Worm (Caenorhabditis elegans): ENCODE results near the gene kars-1.

kars-1 gene

DNA sequence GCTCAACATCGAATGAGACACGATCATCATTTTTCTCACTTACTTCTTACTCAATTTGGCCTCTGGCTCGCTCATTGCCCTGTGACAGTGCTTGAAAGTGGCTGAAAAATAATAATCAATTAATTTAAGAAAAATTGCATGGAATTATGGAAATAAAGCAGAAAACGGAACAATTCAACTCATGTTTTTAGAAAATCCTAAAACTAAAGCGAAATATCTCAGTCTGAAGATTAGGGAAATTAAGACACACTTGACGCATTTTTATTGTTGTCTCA is at the start of gene kars-1:
kars-1 (minus strand) TSS at position 101 of the 275 bp plus-strand sequence.
- no peak for TF ChIP-seq ztf-29 (GFP tag; IDR thresholded peaks at IDR 0.05)
- TF ChIP-seq med-1 (GFP tag; optimal IDR thresholded peaks at IDR 0.05; ENCODE audit: insufficient read depth) = no peak
- no peak for TF ChIP-seq flt-1 (GFP tag; IDR thresholded peaks at IDR 0.05)
- no peak for TF ChIP-seq T22C8.4 (GFP tag; IDR thresholded peaks at IDR 0.05)
- no peak for TF ChIP-seq cog-1 (tag; optimal IDR thresholded peaks at IDR 0.05)
- TF ChIP-seq ref-1 (GFP tag; conservative IDR thresholded peaks at IDR 0.05) = no peak
- no peak for TF ChIP-seq tab-1 (GFP tag; IDR thresholded peaks at IDR 0.05)
- no peak for TF ChIP-seq ztf-23 (GFP tag; IDR thresholded peaks at IDR 0.05)
- TF ChIP-seq klf-2 (GFP tag; conservative IDR thresholded peaks at IDR 0.05) = no peak

DNA sequence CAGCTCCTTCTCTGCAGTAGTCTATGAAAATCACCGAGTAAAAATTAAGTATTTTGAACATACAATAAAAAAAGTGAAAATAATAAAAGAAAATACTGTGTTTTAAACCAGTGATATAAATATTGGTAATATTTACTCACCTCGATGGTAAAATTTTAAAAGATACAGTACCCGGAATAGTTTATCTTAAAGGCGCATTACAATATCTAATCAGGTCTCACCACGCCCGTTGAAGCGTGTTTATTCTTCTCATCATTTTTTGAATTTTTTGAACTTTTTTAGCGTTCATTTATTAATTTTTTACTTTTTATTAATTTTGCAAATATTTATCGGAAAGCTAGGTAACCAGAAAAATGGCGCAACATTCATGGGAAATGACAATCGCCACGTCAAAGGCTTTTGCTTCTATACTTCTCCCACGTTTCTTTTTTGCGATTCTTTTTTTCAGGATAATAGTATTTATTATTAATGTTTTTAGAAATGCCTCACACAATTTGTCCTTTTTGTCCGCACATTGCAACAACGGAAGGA is 49.6 kb upstream of the kars-1 start, which contains the start of gene F10E7.2:
F10E7.2 (plus strand) TSS at position 481 of the 531 bp plus-strand sequence.
- TF ChIP-seq ref-1 (GFP tag; conservative IDR thresholded peaks at IDR 0.05) = no peak
- no peak for TF ChIP-seq ztf-29 (GFP tag; IDR thresholded peaks at IDR 0.05)
- TF ChIP-seq tab-1 (GFP tag; IDR thresholded peaks at IDR 0.05) = no peak
- no peak for TF ChIP-seq ztf-23 (GFP tag; IDR thresholded peaks at IDR 0.05)
- TF ChIP-seq cog-1 (tag; optimal IDR thresholded peaks at IDR 0.05) = no peak
- TF ChIP-seq klf-2 (GFP tag; conservative IDR thresholded peaks at IDR 0.05) = no peak
- TF ChIP-seq med-1 (GFP tag; optimal IDR thresholded peaks at IDR 0.05; ENCODE audit: insufficient read depth) = no peak
- no peak for TF ChIP-seq T22C8.4 (GFP tag; IDR thresholded peaks at IDR 0.05)
- no peak for TF ChIP-seq flt-1 (GFP tag; IDR thresholded peaks at IDR 0.05)

DNA sequence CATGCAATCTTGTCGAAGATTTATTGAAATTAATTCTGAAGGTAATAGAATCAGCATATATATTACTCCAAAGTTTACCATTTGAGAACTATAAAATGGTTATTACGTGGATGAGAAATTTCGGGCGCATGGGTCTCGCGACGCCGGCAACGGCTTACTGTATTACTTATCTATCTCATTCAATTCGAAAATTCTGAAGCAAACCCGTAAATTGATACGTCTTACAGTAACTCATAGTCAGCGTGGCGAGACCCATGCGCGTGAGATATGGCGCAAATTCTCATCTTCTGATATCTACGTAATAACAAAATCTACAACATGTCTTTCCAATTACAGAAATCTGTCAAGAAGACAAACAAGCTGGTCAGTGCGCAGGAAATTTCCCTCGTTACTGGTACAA is 47.3 kb upstream of the kars-1 start:
- TF ChIP-seq ztf-23 (GFP tag; IDR thresholded peaks at IDR 0.05) = no peak

DNA sequence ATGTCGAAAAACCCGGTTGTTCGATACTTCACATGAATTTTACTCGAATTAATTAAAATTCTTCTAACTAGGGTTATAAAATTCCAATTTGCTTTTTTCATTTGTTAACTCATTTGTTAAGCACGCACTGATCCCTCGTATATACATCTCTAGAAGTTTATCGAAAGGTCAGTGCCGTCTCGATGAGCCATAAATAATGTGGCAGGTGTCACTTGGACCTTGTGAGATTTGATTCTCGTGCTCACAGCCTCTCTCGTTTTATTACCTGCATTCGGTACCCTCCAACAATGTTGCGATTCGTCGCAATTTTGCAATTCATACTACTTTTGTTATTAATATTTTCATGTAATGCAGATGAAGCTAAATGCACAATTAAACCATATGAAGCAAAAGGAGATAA is 44.1 kb upstream of the kars-1 start, which contains the start of gene spon-1:
spon-1 (plus strand) TSS at position 208 of the 400 bp plus-strand sequence.
- TF ChIP-seq T22C8.4 (GFP tag; IDR thresholded peaks at IDR 0.05) (no peak), ztf-23 (GFP tag; IDR thresholded peaks at IDR 0.05) (no peak), ztf-29 (GFP tag; IDR thresholded peaks at IDR 0.05) (no peak), cog-1 (tag; optimal IDR thresholded peaks at IDR 0.05) (no peak), med-1 (GFP tag; optimal IDR thresholded peaks at IDR 0.05; ENCODE audit: insufficient read depth) (no peak), tab-1 (GFP tag; IDR thresholded peaks at IDR 0.05) (no peak), flt-1 (GFP tag; IDR thresholded peaks at IDR 0.05) (no peak), klf-2 (GFP tag; conservative IDR thresholded peaks at IDR 0.05) (no peak), ref-1 (GFP tag; conservative IDR thresholded peaks at IDR 0.05) (no peak)

DNA sequence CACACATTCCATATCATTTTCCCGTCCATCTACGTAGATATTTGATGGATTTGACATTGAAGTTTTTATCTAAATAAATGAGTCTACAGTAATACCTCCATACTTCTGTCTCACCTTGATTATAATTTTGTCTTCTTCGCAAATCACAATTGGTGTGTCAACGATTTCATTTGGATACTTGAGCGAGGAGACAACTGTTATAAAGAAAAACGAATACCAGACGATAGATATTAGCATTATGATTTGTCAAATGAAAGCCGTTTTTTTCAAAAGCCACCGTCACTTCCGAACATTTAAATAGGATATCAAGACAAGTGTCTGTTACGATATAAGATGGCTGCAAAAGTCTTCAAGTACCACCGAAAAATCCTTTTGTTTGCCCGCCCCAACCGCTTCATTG is 43.4 kb upstream of the kars-1 start, which contains the start of gene cutl-5:
cutl-5 (minus strand) TSS at position 269 of the 400 bp plus-strand sequence.
- TF ChIP-seq flt-1 (GFP tag; IDR thresholded peaks at IDR 0.05) (no peak), ztf-23 (GFP tag; IDR thresholded peaks at IDR 0.05) (no peak), klf-2 (GFP tag; conservative IDR thresholded peaks at IDR 0.05) (no peak), ztf-29 (GFP tag; IDR thresholded peaks at IDR 0.05) (no peak), med-1 (GFP tag; optimal IDR thresholded peaks at IDR 0.05; ENCODE audit: insufficient read depth) (no peak), tab-1 (GFP tag; IDR thresholded peaks at IDR 0.05) (no peak), T22C8.4 (GFP tag; IDR thresholded peaks at IDR 0.05) (no peak), cog-1 (tag; optimal IDR thresholded peaks at IDR 0.05) (no peak), ref-1 (GFP tag; conservative IDR thresholded peaks at IDR 0.05) (no peak)

DNA sequence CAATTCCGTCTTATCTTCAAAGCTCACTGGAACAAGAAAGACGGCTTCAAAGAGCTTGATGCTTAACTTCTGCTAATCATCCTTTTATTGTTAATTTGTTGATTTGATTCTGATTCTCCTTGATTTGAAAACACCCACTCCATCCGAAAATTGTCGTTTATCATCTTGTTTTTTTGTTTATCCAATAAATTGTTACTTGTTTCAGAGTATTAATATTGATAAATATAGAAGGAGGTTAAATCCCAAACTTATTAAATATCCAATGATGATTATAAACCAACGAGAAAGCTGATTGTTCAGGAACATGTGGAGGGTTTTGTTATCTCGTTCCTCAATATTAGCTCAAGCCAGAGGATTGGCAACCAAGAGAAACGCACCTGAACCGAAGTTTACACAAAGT is 40.6 kb upstream of the kars-1 start, which contains the start of gene F10E7.6:
F10E7.6 (plus strand) TSS at position 301 of the 400 bp plus-strand sequence.
- TF ChIP-seq tab-1 (GFP tag; IDR thresholded peaks at IDR 0.05) (no peak), ref-1 (GFP tag; conservative IDR thresholded peaks at IDR 0.05) (no peak), ztf-23 (GFP tag; IDR thresholded peaks at IDR 0.05) (no peak), klf-2 (GFP tag; conservative IDR thresholded peaks at IDR 0.05) (no peak), T22C8.4 (GFP tag; IDR thresholded peaks at IDR 0.05) (no peak), cog-1 (tag; optimal IDR thresholded peaks at IDR 0.05) (no peak), flt-1 (GFP tag; IDR thresholded peaks at IDR 0.05) (no peak), ztf-29 (GFP tag; IDR thresholded peaks at IDR 0.05) (no peak), med-1 (GFP tag; optimal IDR thresholded peaks at IDR 0.05; ENCODE audit: insufficient read depth) (no peak)

DNA sequence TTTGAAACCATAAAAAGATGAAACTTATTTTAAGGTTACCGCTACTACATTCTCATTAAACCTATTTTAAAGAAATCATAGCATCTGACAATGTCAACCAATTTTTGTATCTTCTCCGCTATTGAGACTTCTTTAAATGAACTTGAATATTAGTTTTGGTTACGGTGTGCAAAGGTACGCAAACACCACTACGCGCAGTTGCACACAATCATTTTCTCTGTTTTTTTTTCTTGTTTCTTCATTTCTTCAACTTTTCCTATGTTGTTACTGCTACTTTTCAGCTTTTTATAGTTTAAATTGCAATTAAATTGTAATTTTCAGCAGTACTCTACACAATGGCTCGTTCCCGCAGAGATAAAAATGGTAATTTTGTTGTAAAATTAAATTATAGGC is 39.4 kb upstream of the kars-1 start, which contains the start of gene F10E7.5:
F10E7.5 (plus strand) TSS at position 322 of the 393 bp plus-strand sequence.
- TF ChIP-seq tab-1 (GFP tag; IDR thresholded peaks at IDR 0.05) = no peak
- TF ChIP-seq T22C8.4 (GFP tag; IDR thresholded peaks at IDR 0.05) = no peak
- no peak for TF ChIP-seq ztf-23 (GFP tag; IDR thresholded peaks at IDR 0.05)
- TF ChIP-seq flt-1 (GFP tag; IDR thresholded peaks at IDR 0.05) = no peak
- TF ChIP-seq ref-1 (GFP tag; conservative IDR thresholded peaks at IDR 0.05) = no peak
- peak; percentile 35 for TF ChIP-seq cog-1 (tag; optimal IDR thresholded peaks at IDR 0.05)
- TF ChIP-seq klf-2 (GFP tag; conservative IDR thresholded peaks at IDR 0.05) = no peak

DNA sequence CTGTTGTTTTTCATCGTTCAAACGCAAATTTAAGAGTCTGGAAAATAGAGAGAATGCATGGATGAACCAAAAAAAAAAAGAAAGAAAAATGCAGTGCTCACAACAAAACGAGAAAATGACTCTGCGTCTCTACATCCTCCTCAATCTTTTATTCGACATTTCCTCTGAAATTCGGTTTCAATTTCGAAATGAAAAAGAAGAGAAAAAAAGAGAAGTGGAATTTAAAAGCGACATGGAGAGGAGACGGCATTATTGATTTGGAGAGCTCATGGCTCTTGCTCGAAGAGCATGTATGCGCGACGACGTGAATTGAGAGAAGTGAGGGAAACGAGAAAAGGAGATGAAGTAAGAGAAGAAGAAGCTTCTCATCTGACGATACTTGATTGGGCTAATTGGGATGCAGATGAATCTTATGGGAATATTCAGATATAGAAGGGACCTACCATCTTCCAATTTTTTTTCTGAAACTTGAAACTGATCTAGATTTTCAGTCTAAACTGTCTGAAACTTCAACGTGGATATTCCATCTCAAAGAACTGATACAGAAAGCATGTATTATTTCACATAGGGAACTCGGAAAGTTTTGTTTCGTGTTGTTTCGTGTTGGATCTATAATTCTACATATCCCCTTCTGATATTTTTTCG is 38.9 kb upstream of the kars-1 start:
- TF ChIP-seq cog-1 (tag; optimal IDR thresholded peaks at IDR 0.05) (no peak), med-1 (GFP tag; optimal IDR thresholded peaks at IDR 0.05; ENCODE audit: insufficient read depth) (no peak), klf-2 (GFP tag; conservative IDR thresholded peaks at IDR 0.05) (no peak)

DNA sequence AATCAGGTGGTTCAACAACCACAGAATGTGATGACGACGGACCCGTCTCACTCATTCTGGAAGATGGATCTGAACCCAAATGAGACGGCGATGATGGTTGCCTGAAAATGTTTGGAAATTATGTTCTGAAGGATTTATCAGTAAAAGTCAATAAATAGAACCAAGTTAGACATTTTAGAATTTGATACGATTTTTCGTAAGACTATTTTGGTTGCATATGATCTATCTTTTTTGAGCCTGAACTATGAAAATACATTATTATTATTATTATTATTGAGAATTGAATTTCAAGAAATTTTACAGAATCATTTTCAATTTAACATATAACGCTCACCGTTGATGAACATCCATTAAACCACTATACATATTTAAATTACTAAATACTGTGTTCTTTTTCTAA is 37.7 kb upstream of the kars-1 start, which contains the start of gene F10E7.9:
F10E7.9 (minus strand) TSS at position 101 of the 400 bp plus-strand sequence.
- no peak for TF ChIP-seq T22C8.4 (GFP tag; IDR thresholded peaks at IDR 0.05)
- TF ChIP-seq cog-1 (tag; optimal IDR thresholded peaks at IDR 0.05) = no peak
- no peak for TF ChIP-seq med-1 (GFP tag; optimal IDR thresholded peaks at IDR 0.05; ENCODE audit: insufficient read depth)
- TF ChIP-seq klf-2 (GFP tag; conservative IDR thresholded peaks at IDR 0.05) = no peak
- no peak for TF ChIP-seq ztf-23 (GFP tag; IDR thresholded peaks at IDR 0.05)
- no peak for TF ChIP-seq tab-1 (GFP tag; IDR thresholded peaks at IDR 0.05)
- TF ChIP-seq flt-1 (GFP tag; IDR thresholded peaks at IDR 0.05) = no peak
- no peak for TF ChIP-seq ztf-29 (GFP tag; IDR thresholded peaks at IDR 0.05)
- no peak for TF ChIP-seq ref-1 (GFP tag; conservative IDR thresholded peaks at IDR 0.05)

DNA sequence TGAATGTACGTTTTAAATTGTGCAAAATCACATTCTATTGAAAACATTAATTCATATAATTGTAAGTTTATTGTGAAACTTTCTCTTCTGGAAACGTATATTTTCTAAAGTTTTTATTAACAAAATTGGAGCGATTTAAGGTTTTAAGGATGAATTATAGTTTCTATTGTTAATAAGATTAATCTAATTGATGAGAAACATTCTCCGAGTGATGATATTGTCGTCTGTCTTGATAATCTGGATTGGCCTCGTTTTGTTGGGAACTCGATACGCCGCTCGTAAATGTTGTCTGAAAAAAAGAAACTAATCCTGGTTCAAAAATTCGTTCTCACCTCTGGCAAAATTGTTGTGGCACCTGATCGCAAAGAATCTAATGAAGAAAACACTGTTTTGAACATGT is 34.1 kb upstream of the kars-1 start:
- TF ChIP-seq tab-1 (GFP tag; IDR thresholded peaks at IDR 0.05) = no peak
- no peak for TF ChIP-seq med-1 (GFP tag; optimal IDR thresholded peaks at IDR 0.05; ENCODE audit: insufficient read depth)
- TF ChIP-seq ztf-29 (GFP tag; IDR thresholded peaks at IDR 0.05) = no peak
- no peak for TF ChIP-seq T22C8.4 (GFP tag; IDR thresholded peaks at IDR 0.05)
- no peak for TF ChIP-seq ztf-23 (GFP tag; IDR thresholded peaks at IDR 0.05)
- no peak for TF ChIP-seq klf-2 (GFP tag; conservative IDR thresholded peaks at IDR 0.05)
- TF ChIP-seq flt-1 (GFP tag; IDR thresholded peaks at IDR 0.05) = no peak
- TF ChIP-seq ref-1 (GFP tag; conservative IDR thresholded peaks at IDR 0.05) = no peak
- TF ChIP-seq cog-1 (tag; optimal IDR thresholded peaks at IDR 0.05) = no peak
